Fruit fly (Drosophila melanogaster): ENCODE results near the gene Ogg1.

The Ogg1 gene

dm6 chrX:8656550-8657431 is 33.3 kb upstream of the Ogg1 start (continued):
- TF ChIP-seq CG10654 (GFP tag; optimal IDR thresholded peaks at IDR 0.05), result peak; percentile 67
- no peak for TF ChIP-seq Dek (tag; optimal IDR thresholded peaks at IDR 0.05)
- TF ChIP-seq Hr78 (GFP tag; optimal IDR thresholded peaks at IDR 0.05), result peak in 1 of 2 experiments; percentile 1
- TF ChIP-seq CG7963 (GFP tag; IDR thresholded peaks at IDR 0.05; ENCODE audit: partially characterized antibody), result no peak
- TF ChIP-seq Awh (GFP tag; IDR thresholded peaks at IDR 0.05), result peak; percentile 66; the same call in 1 of the 2 replicates
- TF ChIP-seq gro (GFP tag; optimal IDR thresholded peaks at IDR 0.05), result no peak
- peak; percentile 61; the same call in 2 of the 4 replicates for TF ChIP-seq Gug (GFP tag; IDR thresholded peaks at IDR 0.05)
- peak; percentile 32 for TF ChIP-seq fd102C (GFP tag; optimal IDR thresholded peaks at IDR 0.05)
- no peak for TF ChIP-seq prd (optimal IDR thresholded peaks at IDR 0.05)
- peak; percentile 90 for TF ChIP-seq prd (GFP tag; IDR thresholded peaks at IDR 0.05)
- no peak for TF ChIP-seq bigmax (GFP tag; optimal IDR thresholded peaks at IDR 0.05)
- peak; percentile 52 for TF ChIP-seq CG1792 (GFP tag; optimal IDR thresholded peaks at IDR 0.05)
- peak; percentile 45 for TF ChIP-seq NfI (GFP tag; optimal IDR thresholded peaks at IDR 0.05)
- peak; percentile 77 for TF ChIP-seq CG11504 (tag; optimal IDR thresholded peaks at IDR 0.05)
- peak; percentile 92 for TF ChIP-seq CG33557 (GFP tag; optimal IDR thresholded peaks at IDR 0.05)
- peak; percentile 67 for TF ChIP-seq Sox102F (GFP tag; optimal IDR thresholded peaks at IDR 0.05)
- peak; percentile 30 for TF ChIP-seq tx (GFP tag; optimal IDR thresholded peaks at IDR 0.05)
- no peak for TF ChIP-seq dati (GFP tag; IDR thresholded peaks at IDR 0.05)
- TF ChIP-seq CG42726 (GFP tag; IDR thresholded peaks at IDR 0.05; ENCODE audit: partially characterized antibody), result no peak
- peak; percentile 57 for TF ChIP-seq Asciz (GFP tag; optimal IDR thresholded peaks at IDR 0.05)
- TF ChIP-seq bab2 (GFP tag; optimal IDR thresholded peaks at IDR 0.05), result peak; percentile 69
- peak; percentile 56; the same call in 1 of the 3 replicates for TF ChIP-seq CG7357 (GFP tag; IDR thresholded peaks at IDR 0.05)
- TF ChIP-seq PHDP (tag; optimal IDR thresholded peaks at IDR 0.05), result peak; percentile 53
- TF ChIP-seq Fer2 (tag; optimal IDR thresholded peaks at IDR 0.05), result no peak
- peak; percentile 14 for TF ChIP-seq CG5180 (GFP tag; optimal IDR thresholded peaks at IDR 0.05)
- peak; percentile 55; the same call in 1 of the 3 replicates for TF ChIP-seq so (GFP tag; IDR thresholded peaks at IDR 0.05)
- TF ChIP-seq ap (GFP tag; IDR thresholded peaks at IDR 0.05), result peak; percentile 54; the same call in 1 of the 2 replicates
- no peak for TF ChIP-seq inv (GFP tag; IDR thresholded peaks at IDR 0.05; ENCODE audit: partially characterized antibody)
- TF ChIP-seq nerfin-2 (GFP tag; IDR thresholded peaks at IDR 0.05; ENCODE audit: partially characterized antibody), result no peak
- TF ChIP-seq CG2202 (tag; optimal IDR thresholded peaks at IDR 0.05), result peak; percentile 80
- peak; percentile 43 for TF ChIP-seq CG10431 (GFP tag; optimal IDR thresholded peaks at IDR 0.05)
- peak; percentile 1 for TF ChIP-seq Dip3 (GFP tag; optimal IDR thresholded peaks at IDR 0.05)
- no peak for TF ChIP-seq kah (GFP tag; optimal IDR thresholded peaks at IDR 0.05)
- no peak for TF ChIP-seq bowl (GFP tag; IDR thresholded peaks at IDR 0.05)
- TF ChIP-seq CG8290 (GFP tag; optimal IDR thresholded peaks at IDR 0.05), result peak; percentile 66
- peak in 1 of 2 experiments; percentile 32 for TF ChIP-seq CG8290 (tag; optimal IDR thresholded peaks at IDR 0.05)
- peak; percentile 82 for TF ChIP-seq CG4424 (GFP tag; optimal IDR thresholded peaks at IDR 0.05)
- TF ChIP-seq CG2116 (GFP tag; optimal IDR thresholded peaks at IDR 0.05), result peak; percentile 27
- no peak for TF ChIP-seq CG34224 (GFP tag; IDR thresholded peaks at IDR 0.05; ENCODE audit: partially characterized antibody)
- TF ChIP-seq gem (tag; optimal IDR thresholded peaks at IDR 0.05), result peak; percentile 87
- TF ChIP-seq CG6683 (GFP tag; optimal IDR thresholded peaks at IDR 0.05), result no peak
- peak; percentile 71 for TF ChIP-seq twi (tag; optimal IDR thresholded peaks at IDR 0.05)
- TF ChIP-seq CG11398 (GFP tag; optimal IDR thresholded peaks at IDR 0.05), result peak; percentile 28
- no peak for TF ChIP-seq usp (GFP tag; optimal IDR thresholded peaks at IDR 0.05)
- peak; percentile 63 for TF ChIP-seq cato (GFP tag; optimal IDR thresholded peaks at IDR 0.05; ENCODE audit: borderline replicate concordance)
- no peak for TF ChIP-seq CG6854 (GFP tag; optimal IDR thresholded peaks at IDR 0.05)
- no peak for TF ChIP-seq Bgb (GFP tag; IDR thresholded peaks at IDR 0.05; ENCODE audit: partially characterized antibody)
- peak; percentile 55 for TF ChIP-seq ewg (GFP tag; optimal IDR thresholded peaks at IDR 0.05)
